Worm (Caenorhabditis elegans) whole organism, L4 larva: ENCODE measurements around the gene C05C10.2.

Source experiments
- R02D3.7 ChIP-seq: fragments of 150-350 bp; sonication (generic microtip); optimal IDR thresholded peaks from 3 replicates; lab custom pipeline; 2014; ENCODE audit warnings: missing biosample characterization, missing genetic modification characterization
- Y48G9A.11 ChIP-seq: fragments of 200-800 bp; sonication (Bioruptor generic); IDR thresholded peaks from 2 replicates; pipeline ENCODE4 v1.3.6; 2022; ENCODE audit warnings: missing genetic modification reagents, missing genetic modification characterization, missing compliant biosample characterization
- ama-1 ChIP-seq: fragments of 150-350 bp; optimal IDR thresholded peaks from 2 replicates; lab custom pipeline; 2014; ENCODE audit warnings: inconsistent platforms, mixed read lengths
- ceh-32 ChIP-seq: sonication (generic microtip); optimal IDR thresholded peaks from 2 replicates; lab custom pipeline; 2016; ENCODE audit warnings: mild to moderate bottlenecking, missing genetic modification characterization, missing compliant biosample characterization; ENCODE audit not compliant: poor library complexity
- ceh-44 ChIP-seq: fragments of 200-800 bp; sonication (Bioruptor generic); IDR thresholded peaks from 2 replicates; pipeline ENCODE4 v1.3.6; 2022; ENCODE audit warnings: missing genetic modification reagents, missing genetic modification characterization, missing compliant biosample characterization
- ces-1 ChIP-seq: fragments of 150-350 bp; sonication (generic microtip); optimal IDR thresholded peaks from 4 replicates; lab custom pipeline; 2014; ENCODE audit warnings: missing biosample characterization, missing genetic modification reagents, missing genetic modification characterization
- lin-13 ChIP-seq: fragments of 150-350 bp; optimal IDR thresholded peaks from 2 replicates; lab custom pipeline; 2014; ENCODE audit warnings: missing biosample characterization, missing genetic modification reagents, missing genetic modification characterization
- madf-9 ChIP-seq: fragments of 200-800 bp; sonication (Bioruptor generic); conservative IDR thresholded peaks from 2 replicates; pipeline ENCODE4 v1.3.6; 2022; ENCODE audit warnings: missing genetic modification reagents, missing genetic modification characterization, missing compliant biosample characterization
- nhr-28 ChIP-seq: fragments of 150-350 bp; optimal IDR thresholded peaks from 2 replicates; lab custom pipeline; 2014; ENCODE audit warnings: missing biosample characterization, missing genetic modification characterization
- nhr-76 ChIP-seq: fragments of 150-350 bp; optimal IDR thresholded peaks from 2 replicates; lab custom pipeline; 2014; ENCODE audit warnings: missing biosample characterization, missing genetic modification characterization
- rbr-2 ChIP-seq: sonication (generic microtip); optimal IDR thresholded peaks from 2 replicates; lab custom pipeline; 2016; ENCODE audit warnings: missing genotype, missing genetic modification characterization, missing compliant biosample characterization
- snpc-1.2 ChIP-seq: fragments of 200-800 bp; sonication (Bioruptor generic); IDR thresholded peaks from 2 replicates; pipeline ENCODE4 v1.3.6; 2022; ENCODE audit warnings: missing genetic modification reagents, missing genetic modification characterization, missing compliant biosample characterization
- tra-1 ChIP-seq: fragments of 200-800 bp; sonication (Bioruptor generic); IDR thresholded peaks from 2 replicates; pipeline ENCODE4 v1.3.6; 2022; ENCODE audit warnings: missing genetic modification reagents, missing genetic modification characterization, missing compliant biosample characterization
- unc-39 ChIP-seq: sonication (generic microtip); optimal IDR thresholded peaks from 2 replicates; lab custom pipeline; 2017; ENCODE audit warnings: missing biosample characterization, missing genetic modification characterization
- zag-1 ChIP-seq: fragments of 150-350 bp; optimal IDR thresholded peaks from 2 replicates; lab custom pipeline; 2014; ENCODE audit warnings: missing biosample characterization, missing genetic modification characterization

Gene C05C10.2

ce11 chrII:9980077-9980631, 58.1 kb downstream of the C05C10.2 start, which contains the start of gene ZK892.6:
Gene ZK892.6, minus strand, starts transcription at chrII:9980127.
- TF ChIP-seq zag-1 (tag; lab: Kevin White, UChicago) (no peak), ceh-32 (tag; lab: Kevin White, UChicago) (no peak), unc-39 (no peak), tra-1 (GFP tag; lab: Robert Waterston, UW) (no peak), lin-13 (GFP tag; lab: Kevin White, UChicago) (no peak), snpc-1.2 (GFP tag; lab: Robert Waterston, UW) (no peak), Y48G9A.11 (GFP tag; lab: Robert Waterston, UW) (no peak), rbr-2 (no peak), nhr-76 (no peak), ama-1 (lab: Kevin White, UChicago) (no peak), ces-1 (GFP tag; lab: Kevin White, UChicago) (no peak), nhr-28 (no peak), madf-9 (no peak), R02D3.7 (tag; lab: Kevin White, UChicago) (no peak), ceh-44 (GFP tag; lab: Robert Waterston, UW) (no peak)
